Worm (Caenorhabditis elegans) whole organism, late embryonic: ENCODE data around the gene ins-20.

Source experiments
- C08G9.2 ChIP-seq: sonication (generic microtip); optimal IDR thresholded peaks from 2 replicates; lab custom pipeline; 2016; ENCODE audit warnings: mild to moderate bottlenecking, missing genetic modification characterization, moderate library complexity, missing compliant biosample characterization
- K02D7.2 ChIP-seq: sonication (generic microtip); optimal IDR thresholded peaks from 2 replicates; lab custom pipeline; 2017; ENCODE audit warnings: mild to moderate bottlenecking, missing genetic modification characterization, missing compliant biosample characterization
- ahr-1 ChIP-seq: sonication (generic microtip); optimal IDR thresholded peaks from 2 replicates; lab custom pipeline; 2016; ENCODE audit warnings: missing genetic modification characterization, missing compliant biosample characterization
- ama-1 ChIP-seq: fragments of 150-350 bp; optimal IDR thresholded peaks from 2 replicates; lab custom pipeline; 2014
- ceh-14 ChIP-seq: sonication (generic microtip); optimal IDR thresholded peaks from 2 replicates; lab custom pipeline; 2016; ENCODE audit warnings: missing genotype, missing genetic modification characterization, missing compliant biosample characterization
- ceh-30 ChIP-seq: fragments of 150-350 bp; optimal IDR thresholded peaks from 2 replicates; lab custom pipeline; 2014; ENCODE audit warnings: missing biosample characterization, missing genetic modification characterization
- ceh-31 ChIP-seq: sonication (generic microtip); optimal IDR thresholded peaks from 2 replicates; lab custom pipeline; 2016; ENCODE audit warnings: missing genetic modification characterization, missing compliant biosample characterization
- ceh-34 ChIP-seq: sonication (generic microtip); optimal IDR thresholded peaks from 2 replicates; lab custom pipeline; 2016; ENCODE audit warnings: mild to moderate bottlenecking, missing genetic modification characterization, missing compliant biosample characterization
- ceh-45 ChIP-seq: fragments of 200-800 bp; sonication (Bioruptor generic); IDR thresholded peaks from 2 replicates; pipeline ENCODE4 v1.3.6; 2022; ENCODE audit warnings: missing genetic modification reagents, missing genetic modification characterization, missing compliant biosample characterization
- ceh-9 ChIP-seq: sonication (generic microtip); optimal IDR thresholded peaks from 2 replicates; lab custom pipeline; 2016; ENCODE audit warnings: mild to moderate bottlenecking, missing genetic modification characterization, inconsistent platforms, missing compliant biosample characterization
- dve-1 ChIP-seq: sonication (generic microtip); optimal IDR thresholded peaks from 2 replicates; lab custom pipeline; 2017; ENCODE audit warnings: antibody characterized with exemption, mild to moderate bottlenecking, missing genetic modification characterization, missing compliant biosample characterization
- fax-1 ChIP-seq: sonication (generic microtip); optimal IDR thresholded peaks from 2 replicates; lab custom pipeline; 2016; ENCODE audit warnings: missing genotype, missing genetic modification characterization, missing compliant biosample characterization
- fkh-10 ChIP-seq: fragments of 150-350 bp; optimal IDR thresholded peaks from 2 replicates; lab custom pipeline; 2014; ENCODE audit warnings: missing biosample characterization, missing genetic modification reagents, missing genetic modification characterization
- hlh-15 ChIP-seq: sonication (generic microtip); optimal IDR thresholded peaks from 2 replicates; lab custom pipeline; 2016; ENCODE audit warnings: missing genetic modification characterization, missing compliant biosample characterization
- hlh-30 ChIP-seq: sonication (generic microtip); optimal IDR thresholded peaks from 2 replicates; lab custom pipeline; 2017; ENCODE audit warnings: antibody characterized with exemption, missing genetic modification characterization, missing compliant biosample characterization; ENCODE audit not compliant: insufficient read depth
- hlh-6 ChIP-seq: sonication (generic microtip); optimal IDR thresholded peaks from 2 replicates; lab custom pipeline; 2016; ENCODE audit warnings: missing genotype, missing genetic modification characterization, missing compliant biosample characterization
- madf-2 ChIP-seq: sonication (generic microtip); optimal IDR thresholded peaks from 2 replicates; lab custom pipeline; 2017; ENCODE audit warnings: missing genetic modification characterization, missing compliant biosample characterization
- mec-3 ChIP-seq: sonication (generic microtip); optimal IDR thresholded peaks from 2 replicates; lab custom pipeline; 2016; ENCODE audit warnings: borderline replicate concordance, missing genetic modification characterization, missing compliant biosample characterization
- npax-4 ChIP-seq: sonication (generic microtip); optimal IDR thresholded peaks from 2 replicates; lab custom pipeline; 2016; ENCODE audit warnings: missing genetic modification characterization, missing compliant biosample characterization
- pag-3 ChIP-seq: sonication (generic microtip); optimal IDR thresholded peaks from 2 replicates; lab custom pipeline; 2016; ENCODE audit warnings: missing compliant biosample characterization, missing genetic modification characterization, borderline replicate concordance
- pat-9 ChIP-seq: fragments of 200-800 bp; sonication (Bioruptor generic); optimal IDR thresholded peaks from 2 replicates; lab custom pipeline; 2018; ENCODE audit warnings: mild to moderate bottlenecking, missing genetic modification characterization, moderate library complexity, missing compliant biosample characterization
- pax-1 ChIP-seq: fragments of 150-350 bp; optimal IDR thresholded peaks from 2 replicates; lab custom pipeline; 2014; ENCODE audit warnings: missing biosample characterization, missing genetic modification characterization
- pha-2 ChIP-seq: sonication (generic microtip); optimal IDR thresholded peaks from 2 replicates; lab custom pipeline; 2017; ENCODE audit warnings: mild to moderate bottlenecking, missing genetic modification characterization, missing compliant biosample characterization
- pha-4 ChIP-seq: fragments of 150-350 bp; optimal IDR thresholded peaks from 2 replicates; lab custom pipeline; 2018; ENCODE audit warnings: missing biosample characterization, missing genetic modification reagents, missing genetic modification characterization
- pros-1 ChIP-seq: fragments of 150-350 bp; optimal IDR thresholded peaks from 2 replicates; lab custom pipeline; 2014; ENCODE audit warnings: missing biosample characterization, missing genetic modification reagents, missing genetic modification characterization
- ref-2 ChIP-seq: sonication (generic microtip); optimal IDR thresholded peaks from 2 replicates; lab custom pipeline; 2016; ENCODE audit warnings: missing genetic modification characterization, missing compliant biosample characterization
- rnt-1 ChIP-seq: sonication (generic microtip); optimal IDR thresholded peaks from 2 replicates; lab custom pipeline; 2016; ENCODE audit warnings: missing genetic modification characterization, missing compliant biosample characterization
- syd-9 ChIP-seq: sonication (generic microtip); optimal IDR thresholded peaks from 2 replicates; lab custom pipeline; 2016; ENCODE audit warnings: mild to moderate bottlenecking, missing genetic modification characterization, moderate library complexity, missing compliant biosample characterization
- unc-42 ChIP-seq: sonication (generic microtip); optimal IDR thresholded peaks from 2 replicates; lab custom pipeline; 2016; ENCODE audit warnings: missing genotype, missing genetic modification characterization, missing compliant biosample characterization
- unc-55 ChIP-seq: sonication (generic microtip); optimal IDR thresholded peaks from 2 replicates; lab custom pipeline; 2017; ENCODE audit warnings: missing biosample characterization, missing genetic modification reagents, missing genetic modification characterization
- unc-86 ChIP-seq: sonication (generic microtip); optimal IDR thresholded peaks from 2 replicates; lab custom pipeline; 2016; ENCODE audit warnings: missing genetic modification characterization, missing compliant biosample characterization
- zip-5 ChIP-seq: sonication (generic microtip); optimal IDR thresholded peaks from 2 replicates; lab custom pipeline; 2016; ENCODE audit warnings: missing genetic modification characterization, missing compliant biosample characterization
- ztf-16 ChIP-seq: sonication (generic microtip); optimal IDR thresholded peaks from 2 replicates; lab custom pipeline; 2017; ENCODE audit warnings: missing genetic modification characterization, missing compliant biosample characterization

Gene ins-20

ce11 chrII:5990668-5991067, 20.0 kb upstream of the ins-20 start, which contains the start of gene ins-3:
ins-3 (minus strand) TSS chrII:5990768.
- TF ChIP-seq ref-2: no peak
- no peak for TF ChIP-seq ceh-9 (tag; lab: Kevin White, UChicago)
- TF ChIP-seq unc-42 (tag; lab: Kevin White, UChicago): no peak
- TF ChIP-seq pha-4 (tag; lab: Kevin White, UChicago): no peak
- TF ChIP-seq ceh-30 (tag; lab: Kevin White, UChicago): no peak
- TF ChIP-seq pag-3 (tag; lab: Kevin White, UChicago): no peak
- TF ChIP-seq ceh-14 (tag; lab: Kevin White, UChicago): no peak
- TF ChIP-seq pros-1 (tag; lab: Kevin White, UChicago): no peak
- no peak for TF ChIP-seq dve-1 (tag; lab: Kevin White, UChicago)
- TF ChIP-seq K02D7.2 (tag; lab: Kevin White, UChicago): no peak
- TF ChIP-seq rnt-1 (tag; lab: Kevin White, UChicago): no peak
- TF ChIP-seq ceh-31 (tag; lab: Kevin White, UChicago): no peak
- TF ChIP-seq ceh-34 (tag; lab: Kevin White, UChicago): no peak

ce11 chrII:5996066-5996465, 14.6 kb upstream of the ins-20 start, which contains the start of gene ins-4:
ins-4 (plus strand) TSS chrII:5996366.
- TF ChIP-seq hlh-30 (tag; lab: Kevin White, UChicago) (no peak), syd-9 (tag; lab: Kevin White, UChicago) (no peak), zip-5 (tag; lab: Kevin White, UChicago) (no peak), pax-1 (tag; lab: Kevin White, UChicago) (no peak), ahr-1 (tag; lab: Kevin White, UChicago) (no peak), mec-3 (tag; lab: Kevin White, UChicago) (no peak), ceh-9 (tag; lab: Kevin White, UChicago) (no peak), ama-1 (lab: Kevin White, UChicago) (no peak), hlh-15 (tag; lab: Kevin White, UChicago) (no peak), madf-2 (no peak), unc-86 (tag; lab: Kevin White, UChicago) (no peak), fkh-10 (no peak), hlh-6 (tag; lab: Kevin White, UChicago) (no peak)

ce11 chrII:5997257-5997656, 13.4 kb upstream of the ins-20 start, which contains the start of gene ins-5:
ins-5 (plus strand) TSS chrII:5997557.
- TF ChIP-seq pat-9 (tag; lab: Kevin White, UChicago) (no peak), mec-3 (tag; lab: Kevin White, UChicago) (no peak), npax-4 (tag; lab: Kevin White, UChicago) (no peak), ceh-9 (tag; lab: Kevin White, UChicago) (no peak), C08G9.2 (no peak), fax-1 (tag; lab: Kevin White, UChicago) (no peak), pha-2 (no peak)

ce11 chrII:6000136-6000535, 10.5 kb upstream of the ins-20 start, which contains the start of gene ins-6:
ins-6 (plus strand) TSS chrII:6000436.
- TF ChIP-seq pha-4 (tag; lab: Kevin White, UChicago) (no peak), C08G9.2 (no peak), npax-4 (tag; lab: Kevin White, UChicago) (no peak)
- TF ChIP-seq, all 69 proteins: peak for 0

- no peak for TF ChIP-seq ceh-45 (GFP tag; lab: Robert Waterston, UW)
- TF ChIP-seq unc-55 (GFP tag; lab: Kevin White, UChicago): peak; percentile 68
- peak; percentile 46 for TF ChIP-seq hlh-30 (tag; lab: Kevin White, UChicago)
- no peak for TF ChIP-seq ztf-16 (tag; lab: Kevin White, UChicago)
These were observed 9.6 kb upstream of the ins-20 start for ce11 chrII:6001004-6001403.
